Worm (Caenorhabditis elegans) whole organism, midembryonic: ENCODE results near the gene nimk-1.

ENCODE experiments used
- T22C8.4 ChIP-seq: fragments of 200-800 bp; sonication (Bioruptor generic); IDR thresholded peaks from 2 replicates; pipeline ENCODE4 v1.3.6; 2022; ENCODE audit warnings: missing genetic modification characterization, missing compliant biosample characterization
- flt-1 ChIP-seq: fragments of 200-800 bp; sonication (Bioruptor generic); IDR thresholded peaks from 2 replicates; pipeline ENCODE4 v1.3.6; 2022; ENCODE audit warnings: missing genetic modification characterization, missing compliant biosample characterization
- ref-1 ChIP-seq: fragments of 200-800 bp; sonication (Bioruptor generic); conservative IDR thresholded peaks from 2 replicates; pipeline ENCODE4 v1.3.6; 2022; ENCODE audit warnings: missing genetic modification reagents, missing genetic modification characterization, missing compliant biosample characterization
- tab-1 ChIP-seq: fragments of 200-800 bp; sonication (Bioruptor generic); IDR thresholded peaks from 2 replicates; pipeline ENCODE4 v1.3.6; 2022; ENCODE audit warnings: missing genetic modification characterization, missing compliant biosample characterization
- ztf-23 ChIP-seq: fragments of 200-800 bp; sonication (Bioruptor generic); IDR thresholded peaks from 2 replicates; pipeline ENCODE4 v1.3.6; 2022; ENCODE audit warnings: missing genetic modification reagents, missing genetic modification characterization, missing compliant biosample characterization
- ztf-29 ChIP-seq: fragments of 200-800 bp; sonication (Bioruptor generic); IDR thresholded peaks from 2 replicates; pipeline ENCODE4 v1.3.6; 2022; ENCODE audit warnings: missing genetic modification reagents, missing genetic modification characterization, missing compliant biosample characterization

DNA sequence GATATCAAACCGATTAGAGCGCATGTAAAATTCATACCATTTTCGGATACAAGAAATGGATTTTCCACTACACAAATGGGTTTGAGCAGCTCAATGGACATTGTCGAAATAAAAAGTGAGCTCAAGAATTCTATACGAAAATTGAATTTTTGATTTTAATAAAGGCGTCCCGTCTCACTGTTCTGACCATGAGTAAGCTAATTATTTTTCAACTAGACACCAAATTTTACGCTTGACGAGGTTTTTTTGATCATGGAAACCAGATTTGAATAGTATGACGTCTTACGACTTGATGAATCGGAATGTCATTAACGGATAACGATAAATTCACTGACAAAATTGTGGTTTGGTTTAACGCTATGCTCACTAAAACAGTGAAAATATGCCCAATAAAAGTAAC is 19.2 kb upstream of the nimk-1 start, which contains the start of gene srh-61:
- TF ChIP-seq ztf-23 (GFP tag; lab: Robert Waterston, UW): no peak
- TF ChIP-seq T22C8.4 (GFP tag; lab: Robert Waterston, UW): no peak
- TF ChIP-seq ztf-29 (GFP tag; lab: Robert Waterston, UW): no peak
- TF ChIP-seq flt-1 (GFP tag; lab: Robert Waterston, UW): no peak
- TF ChIP-seq tab-1 (GFP tag; lab: Robert Waterston, UW): no peak
- TF ChIP-seq ref-1: no peak
